Worm (Caenorhabditis elegans): Measurements from ENCODE around the gene ttr-34.

DNA sequence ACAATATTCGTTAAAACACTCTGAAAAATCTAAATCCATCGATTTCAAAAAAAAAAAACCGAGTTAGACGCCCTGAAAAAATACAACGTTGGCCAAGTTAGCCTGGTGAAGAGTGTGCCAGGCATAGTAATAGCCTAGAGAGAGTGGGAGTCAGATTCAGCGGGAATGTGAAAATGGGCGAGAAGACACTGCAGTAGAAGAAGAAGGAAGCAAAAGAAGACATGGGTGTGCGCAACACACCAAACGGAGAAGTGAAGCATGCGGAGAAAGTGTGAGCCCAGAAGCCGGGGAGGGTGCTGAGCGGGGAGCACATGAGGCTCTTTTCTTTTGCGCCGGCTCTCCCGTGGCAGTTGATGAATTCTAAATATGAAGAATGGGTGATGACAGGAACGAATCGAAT is 31.6 kb downstream of the ttr-34 start:
- TF ChIP-seq zag-1 (tag; optimal IDR thresholded peaks at IDR 0.05): no peak
- no peak for TF ChIP-seq nhr-237 (tag; optimal IDR thresholded peaks at IDR 0.05)
- TF ChIP-seq tbx-2 (tag; optimal IDR thresholded peaks at IDR 0.05): peak; percentile 26
- no peak for TF ChIP-seq lin-13 (GFP tag; optimal IDR thresholded peaks at IDR 0.05)
- no peak for TF ChIP-seq fkh-4 (tag; optimal IDR thresholded peaks at IDR 0.05; ENCODE audit: borderline replicate concordance)
- no peak for TF ChIP-seq pqm-1 (tag; optimal IDR thresholded peaks at IDR 0.05)
- TF ChIP-seq dpl-1 (GFP tag; optimal IDR thresholded peaks at IDR 0.05): peak in 1 of 3 experiments; percentile 9
- no peak for TF ChIP-seq unc-62 (GFP tag; optimal IDR thresholded peaks at IDR 0.05)
- TF ChIP-seq mdl-1 (tag; optimal IDR thresholded peaks at IDR 0.05): peak in 1 of 2 experiments; percentile 17
- no peak for TF ChIP-seq unc-98 (GFP tag; IDR thresholded peaks at IDR 0.05)
- TF ChIP-seq swsn-7 (tag; optimal IDR thresholded peaks at IDR 0.05): peak; percentile 32
- TF ChIP-seq ceh-82 (tag; optimal IDR thresholded peaks at IDR 0.05): peak in 1 of 3 experiments; percentile 45
- TF ChIP-seq snpc-4 (tag; optimal IDR thresholded peaks at IDR 0.05): no peak
